Worm (Caenorhabditis elegans): Measurements from ENCODE around the gene M02F4.2.

M02F4.2 gene

DNA sequence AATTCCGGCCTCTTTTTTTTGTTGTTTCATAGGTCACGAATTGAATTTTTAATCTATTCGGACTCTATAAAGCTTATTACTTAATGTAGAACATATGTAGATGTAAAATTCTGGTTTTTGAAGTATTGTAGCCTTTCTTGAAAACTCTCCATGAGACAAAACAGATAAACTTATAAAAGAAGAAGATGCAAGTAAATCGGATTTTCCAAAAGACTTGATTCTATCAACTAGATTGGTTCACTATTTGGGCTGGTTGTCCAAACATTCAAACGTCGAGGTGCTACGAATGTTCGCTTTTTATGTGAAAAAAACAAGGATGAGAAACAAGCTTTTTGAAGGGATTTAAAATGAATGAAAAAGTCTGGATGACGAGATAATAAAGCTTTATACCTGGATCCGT is 5.9 kb upstream of the M02F4.2 start:
- TF ChIP-seq unc-62 (GFP tag; optimal IDR thresholded peaks at IDR 0.05) = no peak

DNA sequence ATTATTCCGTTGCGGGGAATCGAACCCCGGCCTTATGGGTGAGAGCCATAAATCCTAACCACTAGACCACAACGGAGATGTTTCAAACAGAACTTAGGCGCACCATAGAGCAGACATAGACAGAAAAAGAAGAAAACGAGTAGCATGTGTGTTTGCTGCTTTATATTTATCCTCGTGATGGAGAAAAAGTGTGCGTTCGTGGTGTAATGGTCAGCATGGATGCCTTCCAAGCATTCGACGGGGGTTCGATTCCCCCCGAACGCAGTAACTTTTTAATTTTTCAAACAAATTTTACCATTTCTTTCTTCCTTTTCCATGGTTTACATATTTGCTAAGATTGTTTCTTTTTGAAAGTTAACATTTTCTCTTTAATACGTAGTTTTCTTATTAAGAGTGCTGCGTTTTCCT is 1.9 kb upstream of the M02F4.2 start:
- peak; percentile 7 for TF ChIP-seq unc-62 (GFP tag; optimal IDR thresholded peaks at IDR 0.05)

DNA sequence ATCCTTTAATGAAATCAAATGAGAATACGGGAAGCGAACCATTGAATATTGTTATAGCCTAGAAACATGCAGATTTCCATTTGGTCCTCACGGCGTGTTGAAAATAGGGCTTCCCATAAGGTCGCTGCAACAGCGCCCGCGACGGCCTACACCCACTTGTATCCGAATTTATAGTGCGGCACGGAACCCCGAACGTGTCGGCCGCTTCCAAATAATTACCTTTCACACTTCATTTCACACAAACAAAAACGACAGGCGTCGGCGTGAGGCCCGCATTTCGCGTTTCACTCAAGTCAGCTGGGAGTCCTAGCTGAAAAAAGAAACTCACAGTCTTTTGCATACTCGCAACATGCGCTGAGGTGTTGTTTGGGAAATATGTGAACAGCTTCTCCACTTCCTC is 611 bp downstream of the M02F4.2 start:
- TF ChIP-seq unc-62 (GFP tag; optimal IDR thresholded peaks at IDR 0.05) = no peak

DNA sequence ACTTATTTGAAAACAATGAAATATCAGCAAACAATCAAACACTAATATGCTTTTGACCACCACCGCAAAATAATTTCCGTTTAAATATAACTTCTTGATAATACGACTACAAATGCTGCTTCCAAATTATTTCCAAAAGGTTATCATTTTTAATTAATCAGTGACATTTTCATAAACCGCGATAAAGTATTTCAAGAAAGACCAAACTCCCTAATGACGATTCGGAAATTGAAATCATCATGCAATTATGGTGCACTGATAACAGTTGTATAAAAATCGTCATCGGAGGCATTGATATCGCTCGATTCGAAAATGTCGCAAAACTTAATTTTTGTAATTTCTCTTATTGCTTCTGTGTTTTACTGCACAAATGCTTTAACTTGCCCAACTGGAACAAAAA is 2.6 kb downstream of the M02F4.2 start, which contains the start of gene clec-265:
clec-265 (plus strand) TSS at position 300 of the 400 bp plus-strand sequence.
- TF ChIP-seq unc-62 (GFP tag; optimal IDR thresholded peaks at IDR 0.05) = no peak

DNA sequence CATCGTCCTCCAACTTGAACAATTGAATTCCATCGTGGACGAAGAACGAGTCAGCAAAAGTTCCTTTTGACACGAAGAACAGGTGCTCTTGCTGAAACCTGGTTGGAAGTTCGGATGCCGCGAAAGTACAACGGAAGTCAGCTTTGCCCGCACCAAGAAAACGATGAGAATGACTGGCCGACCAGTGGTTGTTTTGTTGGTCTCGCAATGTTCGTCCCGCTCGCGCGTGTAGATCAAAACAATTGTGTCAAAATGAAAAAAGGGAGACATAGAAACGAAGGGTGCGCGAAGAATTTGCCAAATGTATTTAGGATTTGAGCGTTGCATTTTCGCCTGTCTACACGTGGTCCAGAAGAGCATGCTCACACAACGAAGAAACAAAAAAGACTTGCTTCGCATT is 5.1 kb downstream of the M02F4.2 start, which contains the start of gene M02F4.1:
M02F4.1 (minus strand) TSS at position 101 of the 400 bp plus-strand sequence.
- no peak for TF ChIP-seq unc-62 (GFP tag; optimal IDR thresholded peaks at IDR 0.05)

DNA sequence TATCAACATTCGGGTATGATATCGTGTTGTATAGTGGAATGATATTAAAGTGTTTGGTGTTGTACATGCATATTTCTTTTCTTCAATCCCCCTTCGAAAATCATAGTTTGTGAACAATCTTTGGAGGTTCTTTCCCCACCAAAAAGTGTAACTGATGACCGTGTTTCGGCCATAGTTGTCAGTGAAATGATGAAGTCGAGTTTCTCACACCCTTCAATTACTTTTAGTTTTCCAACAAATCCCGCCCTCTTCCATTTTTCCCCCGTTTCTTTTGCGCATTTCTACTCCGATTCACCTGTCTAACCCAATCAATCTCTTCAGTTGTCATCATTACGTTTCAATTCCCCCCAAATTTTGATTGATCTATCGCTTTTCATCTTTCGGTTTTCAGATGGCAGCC is 9.0 kb downstream of the M02F4.2 start:
- no peak for TF ChIP-seq unc-62 (GFP tag; optimal IDR thresholded peaks at IDR 0.05)

DNA sequence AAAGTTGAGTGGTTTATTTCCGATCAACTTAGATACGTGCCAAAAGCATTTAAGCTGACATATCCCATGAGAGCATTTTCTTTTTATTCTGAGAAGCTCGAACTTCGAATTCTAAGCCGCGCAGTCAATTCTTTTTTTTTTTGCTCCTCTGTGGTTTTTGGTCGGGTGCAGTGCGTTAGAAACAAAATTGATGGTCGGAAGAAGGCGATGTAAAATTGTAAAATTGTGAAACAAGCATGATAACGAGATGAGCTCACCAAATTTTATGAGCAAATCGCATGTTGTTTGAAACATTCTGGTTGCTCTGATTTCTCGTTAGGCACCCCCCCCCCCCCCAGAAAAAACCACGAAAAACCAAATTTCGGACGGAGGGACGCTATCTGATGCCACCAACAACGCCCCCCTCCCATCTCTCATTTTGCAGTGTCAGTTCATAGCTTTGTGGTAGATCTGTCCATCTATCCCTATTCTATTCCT is 9.4 kb downstream of the M02F4.2 start, which contains the start of gene aqp-7:
aqp-7 (plus strand) TSS at position 427 of the 477 bp plus-strand sequence.
- no peak for TF ChIP-seq unc-62 (GFP tag; optimal IDR thresholded peaks at IDR 0.05)

DNA sequence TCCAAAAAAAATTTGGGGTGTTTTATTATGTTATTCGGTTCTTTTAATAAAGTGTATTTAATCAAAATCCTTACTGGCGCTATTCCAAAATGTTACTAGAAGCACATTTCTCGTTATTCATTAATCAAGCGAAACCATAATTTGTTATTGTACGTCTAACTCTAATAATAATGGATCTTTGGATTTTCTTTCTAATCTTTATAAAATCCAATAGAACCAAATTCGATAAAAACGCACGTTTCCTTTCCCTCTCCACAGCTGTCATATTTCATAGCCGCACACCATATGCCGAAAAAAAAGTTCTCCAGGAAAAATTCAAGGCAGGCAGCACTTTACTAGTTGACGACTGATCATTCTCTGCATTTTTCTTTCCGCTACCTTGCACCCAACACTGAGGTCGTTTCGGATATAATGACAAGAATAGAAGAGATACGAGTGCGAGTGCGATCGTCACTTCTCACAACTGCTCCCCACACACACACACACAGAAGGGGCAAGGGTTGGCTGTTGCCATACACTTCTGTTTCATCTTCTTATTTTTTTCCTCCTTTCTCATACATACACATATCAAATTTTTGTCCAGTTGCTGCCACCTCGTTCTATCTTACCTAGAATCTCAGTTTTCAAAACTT is 10.4 kb downstream of the M02F4.2 start:
- no peak for TF ChIP-seq unc-62 (GFP tag; optimal IDR thresholded peaks at IDR 0.05)

DNA sequence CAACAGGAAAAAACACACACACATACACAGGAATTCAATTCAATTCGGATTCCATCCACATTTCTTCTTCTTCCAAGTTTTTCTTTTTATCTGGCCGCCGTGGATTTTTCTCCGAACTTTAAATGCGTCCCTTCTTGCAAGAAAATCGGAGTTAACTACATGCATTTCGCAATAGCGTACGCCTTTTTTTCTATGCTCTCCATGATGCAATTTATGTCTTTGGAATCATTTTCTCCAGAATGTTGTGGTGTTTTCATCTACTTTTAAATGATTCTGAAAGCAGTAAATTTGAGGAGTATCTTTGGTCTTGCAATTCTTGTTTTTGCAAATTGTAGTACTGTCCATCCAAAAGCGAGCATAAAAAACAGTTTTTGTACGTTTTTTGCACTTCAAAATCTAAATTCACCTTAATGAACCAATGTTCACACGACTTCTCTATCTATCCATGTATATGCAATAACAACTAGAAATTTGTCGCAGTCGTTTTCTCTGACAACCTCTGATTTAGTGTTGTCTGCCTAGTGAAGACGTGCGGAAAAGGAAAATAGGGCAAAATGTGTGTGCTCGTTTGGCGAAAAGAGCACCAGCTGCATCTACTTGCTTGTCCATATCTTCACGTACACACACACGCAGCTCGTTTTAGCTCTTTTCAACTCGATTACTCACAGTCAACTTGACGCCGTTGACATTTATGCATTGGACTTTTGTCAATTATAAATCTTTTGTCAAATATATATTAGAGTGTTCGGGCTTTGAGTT is 11.6 kb downstream of the M02F4.2 start:
- no peak for TF ChIP-seq unc-62 (GFP tag; optimal IDR thresholded peaks at IDR 0.05)

DNA sequence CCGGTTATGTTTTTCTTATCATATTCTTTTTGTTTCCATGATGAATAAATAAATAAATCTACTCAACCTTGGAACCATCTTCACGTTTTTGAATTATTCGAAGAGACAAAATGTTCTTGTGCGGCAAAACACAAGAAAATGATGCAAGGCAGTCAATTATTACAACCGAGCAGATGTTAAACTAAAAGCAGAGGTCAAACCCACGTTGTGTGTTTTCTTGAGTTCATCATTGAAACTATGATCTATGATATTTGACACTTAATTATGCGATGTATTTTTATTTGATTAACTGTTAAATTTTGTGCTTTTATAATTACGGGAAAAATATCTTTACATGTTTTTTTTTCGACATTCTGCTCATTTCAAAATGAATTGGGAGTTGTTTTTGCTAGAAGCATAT is 12.6 kb downstream of the M02F4.2 start:
- TF ChIP-seq unc-62 (GFP tag; optimal IDR thresholded peaks at IDR 0.05) = no peak

DNA sequence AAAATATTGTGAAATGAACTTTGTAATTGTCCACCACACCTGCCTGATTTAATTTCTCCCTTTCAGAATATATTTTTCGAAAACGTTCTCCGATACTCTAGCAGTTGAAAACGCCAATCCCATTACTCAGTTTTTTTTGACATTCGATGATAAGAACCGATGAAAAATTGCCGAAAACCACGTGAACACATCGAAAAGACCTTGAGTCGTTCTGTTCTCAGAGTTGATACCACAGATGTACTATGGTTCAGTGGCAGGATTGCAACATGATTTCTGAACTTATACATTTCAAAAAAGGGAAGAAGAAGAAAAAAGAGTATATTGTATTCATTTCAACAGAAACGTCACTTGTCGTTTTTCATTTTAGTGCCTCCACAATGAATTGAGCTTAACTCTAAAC is 14.1 kb downstream of the M02F4.2 start:
- TF ChIP-seq unc-62 (GFP tag; optimal IDR thresholded peaks at IDR 0.05) = no peak

DNA sequence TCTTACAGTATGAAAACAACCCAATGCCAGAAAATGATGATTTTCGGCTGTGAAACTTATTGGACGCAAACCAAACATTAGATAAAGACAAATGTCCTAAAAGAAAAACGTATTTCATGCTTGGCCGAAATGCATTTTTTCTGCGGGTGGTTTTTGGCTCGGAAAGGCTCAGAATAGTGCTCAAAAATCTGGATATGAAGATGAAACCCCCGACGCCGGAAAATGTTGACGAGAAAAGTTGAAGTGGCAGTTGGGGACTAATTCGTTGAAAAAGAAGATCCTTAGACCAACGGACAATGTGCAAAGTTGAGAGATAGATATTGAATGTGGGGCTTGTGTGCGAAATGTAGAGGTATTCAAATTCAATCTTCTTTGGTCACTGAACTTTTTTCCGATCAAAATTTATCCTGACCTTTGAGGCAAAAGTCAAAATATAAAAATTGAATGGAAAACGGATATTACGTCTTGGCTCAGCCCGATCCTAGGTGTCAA is 15.6 kb downstream of the M02F4.2 start, which contains the start of gene flp-18:
flp-18 (minus strand) TSS at position 51 of the 492 bp plus-strand sequence.
- TF ChIP-seq unc-62 (GFP tag; optimal IDR thresholded peaks at IDR 0.05) = no peak

DNA sequence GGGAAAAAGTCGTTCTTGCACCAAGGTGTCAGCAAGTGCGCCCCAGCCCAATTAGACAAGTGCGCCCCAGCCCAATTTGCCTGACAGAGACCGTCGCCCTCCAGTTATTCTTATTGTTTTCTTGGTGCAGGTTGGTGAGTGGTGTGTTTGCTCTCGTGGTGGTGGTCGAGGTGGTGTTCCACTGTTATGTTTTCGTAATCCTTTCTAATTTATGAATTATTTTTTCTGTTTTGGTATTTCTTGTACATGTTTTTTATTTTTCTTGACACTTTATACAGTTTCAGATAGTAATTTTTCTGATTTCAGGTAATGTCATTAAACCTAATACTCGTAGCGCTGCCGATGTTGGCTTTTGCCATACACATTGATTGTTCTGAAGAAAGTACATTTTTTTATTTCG is 24.9 kb downstream of the M02F4.2 start, which contains the start of gene Y48D7A.1:
Y48D7A.1 (plus strand) TSS at position 301 of the 400 bp plus-strand sequence.
- no peak for TF ChIP-seq unc-62 (GFP tag; optimal IDR thresholded peaks at IDR 0.05)

DNA sequence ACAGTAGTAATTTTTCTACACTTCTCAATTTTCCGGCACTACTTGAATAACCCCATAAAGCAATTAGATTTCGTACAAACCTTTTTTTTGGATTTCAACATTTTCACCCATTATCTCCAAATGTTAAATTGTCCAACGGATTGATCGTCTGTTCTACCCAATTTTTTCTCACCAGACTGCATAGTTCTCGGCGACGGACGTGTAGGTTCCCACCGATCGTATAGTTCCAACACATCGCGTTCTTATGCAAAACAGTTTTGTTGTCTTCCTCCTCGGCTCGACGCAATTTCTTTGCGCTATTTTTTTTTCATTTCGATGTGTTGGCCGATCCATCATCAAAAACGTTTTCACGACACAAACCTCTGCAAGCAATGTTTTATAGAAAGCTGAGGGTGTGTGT is 30.4 kb downstream of the M02F4.2 start, which contains the start of gene Y41G9A.6:
Y41G9A.6 (minus strand) TSS at position 101 of the 400 bp plus-strand sequence.
- TF ChIP-seq unc-62 (GFP tag; optimal IDR thresholded peaks at IDR 0.05) = no peak

DNA sequence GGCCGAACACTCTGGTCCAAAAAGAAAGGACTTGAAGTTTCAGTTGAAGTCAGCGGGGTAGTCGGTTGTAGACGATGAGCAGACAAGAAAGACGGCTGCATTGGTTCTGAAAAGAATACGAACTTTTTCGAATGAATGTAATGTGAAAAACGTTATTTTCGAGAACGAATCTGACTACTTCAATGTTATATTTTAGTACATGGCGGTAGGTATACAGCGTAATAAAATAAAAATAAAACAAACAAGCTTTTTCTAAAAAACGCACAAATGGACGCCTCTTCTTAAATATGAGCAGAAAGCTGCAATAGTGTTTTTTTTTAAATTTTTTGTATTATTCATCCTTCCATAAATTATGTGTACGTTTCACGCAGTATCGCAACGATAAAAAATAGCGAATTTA is 34.5 kb downstream of the M02F4.2 start, which contains the start of gene Y41G9A.17:
Y41G9A.17 (minus strand) TSS at position 101 of the 400 bp plus-strand sequence.
- no peak for TF ChIP-seq unc-62 (GFP tag; optimal IDR thresholded peaks at IDR 0.05)

DNA sequence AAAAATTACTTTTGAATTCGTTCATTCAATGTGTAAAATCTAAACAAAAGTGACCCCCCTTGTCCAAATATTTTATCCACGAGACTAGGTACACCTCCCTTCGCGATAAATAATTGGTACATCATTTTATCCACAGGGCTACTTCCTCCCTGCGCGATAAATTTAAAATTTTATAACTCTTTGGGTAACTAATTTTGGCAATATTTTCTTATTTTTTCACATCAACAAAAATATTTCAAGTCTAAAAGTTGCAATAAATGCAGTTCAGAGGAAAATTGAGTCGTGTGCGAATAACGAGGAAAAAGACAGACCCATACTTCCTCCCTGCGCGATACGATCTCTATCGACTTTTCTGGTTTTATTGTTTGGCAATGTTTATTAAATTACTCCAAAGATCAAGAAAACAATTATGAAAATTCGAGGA is 37.1 kb downstream of the M02F4.2 start:
- TF ChIP-seq unc-62 (GFP tag; optimal IDR thresholded peaks at IDR 0.05) = peak; percentile 73

Data from whole organism, dauer.